Fruit fly (Drosophila melanogaster) whole organism, pupa: ENCODE results near the gene CG6066.

Experiments
- CG10348 ChIP-seq: fragments of 200-800 bp; sonication (Bioruptor generic); IDR thresholded peaks from 2 replicates; pipeline ENCODE4 v1.3.6; 2022; ENCODE audit warnings: missing biosample characterization, missing genetic modification characterization
- CG15710 ChIP-seq: fragments of 200-800 bp; sonication (Bioruptor generic); optimal IDR thresholded peaks from 2 replicates; lab custom pipeline; 2018; ENCODE audit warnings: missing biosample characterization, mild to moderate bottlenecking, missing genetic modification characterization, moderate library complexity
- CG32121 ChIP-seq: fragments of 200-800 bp; sonication (Bioruptor generic); IDR thresholded peaks from 2 replicates; pipeline ENCODE4 v1.3.6; 2022; ENCODE audit warnings: missing biosample characterization, missing genetic modification characterization
- CG34367 ChIP-seq: fragments of 200-800 bp; sonication (Bioruptor generic); optimal IDR thresholded peaks from 2 replicates; lab custom pipeline; 2018; ENCODE audit warnings: missing biosample characterization, mild to moderate bottlenecking, missing genetic modification characterization
- CG4496 ChIP-seq: fragments of 200-800 bp; sonication (Bioruptor generic); IDR thresholded peaks from 3 replicates; pipeline ENCODE4 v1.3.6; 2022; ENCODE audit warnings: missing biosample characterization, missing genetic modification characterization
- D1 ChIP-seq: fragments of 200-800 bp; sonication (Bioruptor generic); optimal IDR thresholded peaks from 2 replicates; lab custom pipeline; 2018; ENCODE audit warnings: missing biosample characterization, mild to moderate bottlenecking, missing genetic modification characterization, moderate library complexity
- EcR ChIP-seq: fragments of 200-800 bp; sonication (Bioruptor generic); optimal IDR thresholded peaks from 3 replicates; lab custom pipeline; 2019; ENCODE audit warnings: missing biosample characterization, missing genetic modification characterization, mild to moderate bottlenecking, moderate library complexity, missing genetic modification reagents

- TF ChIP-seq D1 (tag; lab: Kevin White, UChicago) (no peak), CG4496 (GFP tag; lab: Robert Waterston, UW) (no peak), CG10348 (GFP tag; lab: Robert Waterston, UW) (no peak), CG34367 (no peak), EcR (GFP tag; lab: Kevin White, UChicago) (no peak), CG32121 (GFP tag; lab: Robert Waterston, UW) (no peak), CG15710 (tag; lab: Kevin White, UChicago) (no peak)
These were observed 23.7 kb downstream of the CG6066 start, which contains the start of gene CG14258 for dm6 chr3R:27092843-27093242.
